Worm (Caenorhabditis elegans): ENCODE results near the gene C49F8.14.

DNA sequence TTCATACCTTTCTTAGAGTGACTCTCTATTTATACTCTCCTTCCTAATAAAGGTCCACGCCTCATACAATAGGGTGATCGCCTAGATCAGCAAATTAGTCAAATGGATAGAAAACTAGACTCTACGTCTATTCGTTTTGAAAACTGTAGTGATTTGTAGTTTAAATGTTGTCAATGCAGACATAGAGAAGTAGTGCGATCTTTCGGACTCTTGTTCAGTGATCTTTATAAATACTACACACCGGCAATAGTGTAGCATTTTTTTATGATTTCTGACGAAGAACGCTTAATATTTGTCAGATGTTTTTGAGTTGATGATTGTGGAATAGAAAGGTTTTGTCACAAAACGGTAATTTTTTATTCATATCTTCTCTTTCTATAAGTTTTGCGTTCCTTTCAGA, 34.6 kb upstream of the C49F8.14 start:
- TF ChIP-seq him-1 (tag; optimal IDR thresholded peaks at IDR 0.05): no peak
- TF ChIP-seq W03F9.2 (tag; optimal IDR thresholded peaks at IDR 0.05): no peak
